Worm (Caenorhabditis elegans): ENCODE data around the gene K09G1.2.

- TF ChIP-seq mdl-1 (tag; optimal IDR thresholded peaks at IDR 0.05) (no peak), nhr-77 (tag; optimal IDR thresholded peaks at IDR 0.05) (no peak), elt-1 (tag; optimal IDR thresholded peaks at IDR 0.05) (no peak), aly-2 (tag; optimal IDR thresholded peaks at IDR 0.05) (no peak), lin-15B (tag; optimal IDR thresholded peaks at IDR 0.05) (no peak), egl-5 (tag; optimal IDR thresholded peaks at IDR 0.05) (no peak), hmg-11 (tag; optimal IDR thresholded peaks at IDR 0.05) (no peak)
These were observed 28.0 kb downstream of the K09G1.2 start for ce11 chrV:9618420-9618819.

Measured in whole organism, L3 larva.